Worm (Caenorhabditis elegans) whole organism, L3 larva: ENCODE data around the gene pqn-62.

Experiments used
- R02D3.7 ChIP-seq: fragments of 150-350 bp; optimal IDR thresholded peaks from 2 replicates; lab custom pipeline; 2014; ENCODE audit warnings: missing biosample characterization, missing genetic modification characterization
- ZK546.5 ChIP-seq: sonication (generic microtip); optimal IDR thresholded peaks from 2 replicates; lab custom pipeline; 2017; ENCODE audit warnings: missing biosample characterization, missing genetic modification characterization
- ceh-28 ChIP-seq: fragments of 150-350 bp; optimal IDR thresholded peaks from 2 replicates; lab custom pipeline; 2014; ENCODE audit warnings: missing biosample characterization, missing genetic modification reagents, missing genetic modification characterization
- ceh-82 ChIP-seq: fragments of 150-350 bp; optimal IDR thresholded peaks from 2 replicates; lab custom pipeline; 2014; ENCODE audit warnings: missing biosample characterization, missing genetic modification characterization
- ceh-9 ChIP-seq: sonication (generic microtip); optimal IDR thresholded peaks from 2 replicates; lab custom pipeline; 2018; ENCODE audit warnings: missing biosample characterization, missing genetic modification characterization
- daf-12 ChIP-seq: fragments of 150-350 bp; optimal IDR thresholded peaks from 2 replicates; lab custom pipeline; 2014; ENCODE audit warnings: missing biosample characterization, missing genetic modification reagents, missing genetic modification characterization
- egl-5 ChIP-seq: fragments of 150-350 bp; optimal IDR thresholded peaks from 2 replicates; lab custom pipeline; 2017; ENCODE audit warnings: missing biosample characterization, missing genetic modification reagents, missing genetic modification characterization, inconsistent platforms
- elt-1 ChIP-seq: fragments of 150-350 bp; optimal IDR thresholded peaks from 2 replicates; lab custom pipeline; 2014; ENCODE audit warnings: missing biosample characterization, missing genetic modification characterization
- elt-2 ChIP-seq: sonication (generic microtip); optimal IDR thresholded peaks from 2 replicates; lab custom pipeline; 2016; ENCODE audit warnings: missing genetic modification reagents, mild to moderate bottlenecking, missing genetic modification characterization, missing compliant biosample characterization
- elt-3 ChIP-seq, 3 experiments: fragments of 150-350 bp in 1 of 3; sonication (generic microtip) in 2 of 3; optimal IDR thresholded peaks; 2 replicates in 2 of 3; 4 replicates in 1 of 3; lab custom pipeline; 2014 to 2017; ENCODE audit warnings: missing biosample characterization in 3 of 3, missing genetic modification characterization in 3 of 3
- fkh-10 ChIP-seq: sonication (generic microtip); optimal IDR thresholded peaks from 2 replicates; lab custom pipeline; 2017; ENCODE audit warnings: missing biosample characterization, missing genetic modification reagents, missing genetic modification characterization
- fos-1 ChIP-seq: fragments of 150-350 bp; optimal IDR thresholded peaks from 2 replicates; lab custom pipeline; 2014; ENCODE audit warnings: missing biosample characterization, missing genetic modification characterization
- hmg-11 ChIP-seq: sonication (generic microtip); optimal IDR thresholded peaks from 2 replicates; lab custom pipeline; 2016; ENCODE audit warnings: missing genetic modification characterization, missing compliant biosample characterization
- jun-1 ChIP-seq: fragments of 150-350 bp; optimal IDR thresholded peaks from 2 replicates; lab custom pipeline; 2014; ENCODE audit warnings: missing biosample characterization, missing genetic modification reagents, missing genetic modification characterization
- lin-15B ChIP-seq: fragments of 150-350 bp; optimal IDR thresholded peaks from 2 replicates; lab custom pipeline; 2014; ENCODE audit warnings: missing biosample characterization, missing genetic modification characterization
- lin-39 ChIP-seq: fragments of 150-350 bp; optimal IDR thresholded peaks from 2 replicates; lab custom pipeline; 2018; ENCODE audit warnings: missing biosample characterization, missing genetic modification reagents, missing genetic modification characterization
- lsy-12 ChIP-seq: sonication (generic microtip); optimal IDR thresholded peaks from 2 replicates; lab custom pipeline; 2016; ENCODE audit warnings: mild to moderate bottlenecking, missing genetic modification characterization, missing compliant biosample characterization
- mdl-1 ChIP-seq: fragments of 150-350 bp; optimal IDR thresholded peaks from 2 replicates; lab custom pipeline; 2014; ENCODE audit warnings: missing biosample characterization, missing genetic modification characterization
- mml-1 ChIP-seq: fragments of 150-350 bp; sonication (generic microtip); optimal IDR thresholded peaks from 3 replicates; lab custom pipeline; 2014; ENCODE audit warnings: missing biosample characterization, missing genetic modification characterization
- nfya-1 ChIP-seq: sonication (generic microtip); optimal IDR thresholded peaks from 2 replicates; lab custom pipeline; 2017; ENCODE audit warnings: missing genetic modification characterization, mild to moderate bottlenecking, missing compliant biosample characterization, antibody characterized with exemption, moderate library complexity; ENCODE audit not compliant: insufficient read depth
- nhr-11 ChIP-seq: fragments of 150-350 bp; optimal IDR thresholded peaks from 2 replicates; lab custom pipeline; 2014; ENCODE audit warnings: missing biosample characterization, missing genetic modification characterization
- nhr-23 ChIP-seq: fragments of 150-350 bp; optimal IDR thresholded peaks from 2 replicates; lab custom pipeline; 2014; ENCODE audit warnings: missing biosample characterization, missing genetic modification reagents, missing genetic modification characterization
- nhr-237 ChIP-seq: fragments of 150-350 bp; optimal IDR thresholded peaks from 2 replicates; lab custom pipeline; 2014; ENCODE audit warnings: missing biosample characterization, missing genetic modification characterization
- nhr-25 ChIP-seq: sonication (generic microtip); optimal IDR thresholded peaks from 2 replicates; lab custom pipeline; 2017; ENCODE audit warnings: missing biosample characterization, missing genetic modification characterization
- nhr-28 ChIP-seq: fragments of 150-350 bp; optimal IDR thresholded peaks from 2 replicates; lab custom pipeline; 2014; ENCODE audit warnings: missing biosample characterization, missing genetic modification characterization
- nhr-43 ChIP-seq: sonication (generic microtip); optimal IDR thresholded peaks from 2 replicates; lab custom pipeline; 2016; ENCODE audit warnings: mild to moderate bottlenecking, missing genetic modification characterization, missing compliant biosample characterization; ENCODE audit not compliant: poor library complexity, severe bottlenecking
- nhr-67 ChIP-seq: fragments of 150-350 bp; optimal IDR thresholded peaks from 2 replicates; lab custom pipeline; 2014; ENCODE audit warnings: missing biosample characterization, missing genetic modification characterization
- nhr-76 ChIP-seq: fragments of 150-350 bp; sonication (generic microtip); optimal IDR thresholded peaks from 5 replicates; lab custom pipeline; 2014; ENCODE audit warnings: missing biosample characterization, missing genetic modification characterization
- pqm-1 ChIP-seq: fragments of 150-350 bp; optimal IDR thresholded peaks from 2 replicates; lab custom pipeline; 2017; ENCODE audit warnings: missing biosample characterization, missing genetic modification characterization, inconsistent platforms
- tbx-2 ChIP-seq: sonication (generic microtip); optimal IDR thresholded peaks from 2 replicates; lab custom pipeline; 2016; ENCODE audit warnings: mild to moderate bottlenecking, missing genetic modification characterization, missing compliant biosample characterization
- unc-39 ChIP-seq: sonication (generic microtip); optimal IDR thresholded peaks from 4 replicates; lab custom pipeline; 2017; ENCODE audit warnings: missing biosample characterization, missing genetic modification characterization
- unc-62 ChIP-seq: fragments of 150-350 bp; sonication (generic microtip); optimal IDR thresholded peaks from 4 replicates; lab custom pipeline; 2014; ENCODE audit warnings: missing biosample characterization, missing genetic modification reagents, missing genetic modification characterization
- zag-1 ChIP-seq: fragments of 150-350 bp; optimal IDR thresholded peaks from 2 replicates; lab custom pipeline; 2014; ENCODE audit warnings: missing biosample characterization, missing genetic modification characterization
- ztf-4 ChIP-seq: fragments of 150-350 bp; optimal IDR thresholded peaks from 2 replicates; lab custom pipeline; 2014; ENCODE audit warnings: missing biosample characterization, missing genetic modification characterization

pqn-62 gene

DNA sequence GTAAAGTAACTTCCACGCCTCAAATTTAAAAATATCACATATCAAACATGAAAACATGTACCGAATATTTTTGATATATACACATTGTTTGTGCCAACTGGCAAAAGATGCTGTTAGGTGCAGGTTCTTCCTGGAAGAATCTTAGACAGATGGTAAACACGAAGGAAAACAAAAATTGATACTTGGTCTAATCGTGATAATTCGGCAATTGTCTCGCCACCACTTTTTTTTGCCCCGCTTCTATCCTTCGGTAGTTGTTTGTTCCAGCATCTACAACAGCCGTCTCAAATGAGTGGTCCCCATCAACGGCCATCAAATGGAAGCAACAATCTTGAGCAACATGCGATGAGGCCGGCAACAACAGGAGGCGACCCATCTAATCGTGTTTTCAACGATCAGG lies 1.5 kb downstream of the pqn-62 start:
- no peak for TF ChIP-seq nhr-76 (tag; lab: Kevin White, UChicago)
- no peak for TF ChIP-seq daf-12 (tag; lab: Kevin White, UChicago)
- no peak for TF ChIP-seq nhr-237 (tag; lab: Kevin White, UChicago)
- TF ChIP-seq ceh-28 (tag; lab: Kevin White, UChicago) = no peak
- no peak for TF ChIP-seq nhr-23 (tag; lab: Kevin White, UChicago)
- TF ChIP-seq, all 47 proteins: peak for 0

DNA sequence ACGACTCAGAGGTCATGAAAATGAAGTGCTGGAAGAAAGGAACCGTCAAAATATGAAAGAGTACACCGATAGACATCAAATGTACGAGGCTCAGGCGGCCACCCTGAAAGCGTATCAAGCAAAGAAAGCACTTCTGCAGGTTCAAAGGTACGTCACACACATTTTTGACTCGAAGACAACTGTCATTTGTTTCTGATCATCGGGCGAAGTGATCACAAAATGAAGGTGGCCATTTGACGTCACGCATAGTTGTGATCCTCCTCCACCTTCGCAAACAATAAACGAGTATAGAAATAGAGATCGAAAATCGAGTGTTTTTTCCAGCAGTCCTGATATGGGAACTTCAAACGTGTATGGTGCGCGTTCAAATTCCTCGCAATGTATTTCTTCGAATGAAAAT lies 3.3 kb downstream of the pqn-62 start:
- no peak for TF ChIP-seq fkh-10
- no peak for TF ChIP-seq unc-39 (tag; lab: Kevin White, UChicago)
- no peak for TF ChIP-seq hmg-11 (tag; lab: Kevin White, UChicago)
- TF ChIP-seq ztf-4 (tag; lab: Kevin White, UChicago) = no peak
- no peak for TF ChIP-seq tbx-2 (tag; lab: Kevin White, UChicago)
- TF ChIP-seq lin-15B (tag; lab: Kevin White, UChicago) = no peak
- TF ChIP-seq elt-3 (tag; optimal IDR thresholded peaks at IDR 0.05; lab: Kevin White, UChicago) = no peak
- no peak for TF ChIP-seq nhr-25 (tag; lab: Kevin White, UChicago)
- no peak for TF ChIP-seq nfya-1
- no peak for TF ChIP-seq pqm-1 (tag; lab: Kevin White, UChicago)
- TF ChIP-seq ceh-82 (tag; lab: Kevin White, UChicago) = no peak
- no peak for TF ChIP-seq nhr-28 (tag; lab: Kevin White, UChicago)
- no peak for TF ChIP-seq nhr-43 (tag; lab: Kevin White, UChicago)
- no peak for TF ChIP-seq mdl-1 (tag; lab: Kevin White, UChicago)
- TF ChIP-seq ceh-9 (tag; lab: Kevin White, UChicago) = no peak
- TF ChIP-seq fos-1 = no peak
- TF ChIP-seq nhr-67 (tag; lab: Kevin White, UChicago) = no peak
- no peak for TF ChIP-seq R02D3.7 (tag; lab: Kevin White, UChicago)
- TF ChIP-seq ZK546.5 (tag; lab: Kevin White, UChicago) = no peak
- no peak for TF ChIP-seq mml-1

DNA sequence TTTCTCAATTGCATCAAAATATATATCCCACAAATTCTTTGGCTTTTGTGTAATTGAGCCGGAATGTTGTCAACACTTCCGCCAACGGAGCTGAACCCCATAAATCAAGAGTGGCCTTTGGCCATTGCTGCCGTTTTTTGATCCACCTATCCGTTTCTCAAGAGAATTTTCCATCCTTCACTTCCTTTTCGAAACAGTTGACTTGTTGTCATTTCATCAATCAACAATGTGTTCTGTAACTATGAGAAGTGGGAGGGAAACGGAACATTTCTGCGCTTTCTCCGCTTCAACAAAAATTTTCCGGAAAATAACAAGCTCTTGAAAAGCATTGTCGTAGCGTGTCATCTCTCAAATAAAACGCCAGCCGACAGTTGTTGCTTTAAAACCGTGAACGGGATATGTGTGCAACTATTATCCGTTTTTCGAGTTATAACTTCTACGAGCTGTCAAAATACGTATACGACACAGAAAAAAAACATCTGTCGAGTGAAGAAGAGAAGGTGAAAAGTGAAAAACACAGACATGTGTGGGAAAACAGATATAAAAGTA lies 4.0 kb downstream of the pqn-62 start:
- peak; percentile 72 for TF ChIP-seq nhr-11 (tag; lab: Kevin White, UChicago)
- TF ChIP-seq egl-5 (tag; lab: Kevin White, UChicago) = peak; percentile 27
- TF ChIP-seq tbx-2 (tag; lab: Kevin White, UChicago) = no peak
- peak; percentile 58 for TF ChIP-seq unc-62

DNA sequence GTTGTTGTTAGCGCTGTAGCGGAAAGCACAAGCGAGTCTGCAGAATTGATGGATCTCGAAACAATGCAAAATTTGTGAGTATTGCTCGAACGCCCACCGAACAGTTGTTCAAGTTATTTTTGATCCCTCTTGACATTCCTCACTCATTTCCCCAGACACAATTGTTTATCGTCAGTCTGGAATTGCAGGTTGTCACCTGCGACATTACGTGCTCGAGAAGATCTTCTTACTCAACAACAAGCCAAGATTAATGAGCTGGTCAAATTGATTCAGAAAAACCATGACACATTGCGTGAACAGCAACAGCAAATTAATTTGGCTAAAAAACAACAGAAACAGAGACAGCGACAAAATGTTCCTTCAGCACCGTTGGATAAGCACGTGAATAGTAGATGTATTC lies 6.0 kb downstream of the pqn-62 start:
- TF ChIP-seq ZK546.5 (tag; lab: Kevin White, UChicago) (no peak), ceh-9 (tag; lab: Kevin White, UChicago) (no peak), jun-1 (tag; lab: Kevin White, UChicago) (no peak), unc-62 (no peak), egl-5 (tag; lab: Kevin White, UChicago) (peak; percentile 83), mdl-1 (tag; lab: Kevin White, UChicago) (no peak), daf-12 (tag; lab: Kevin White, UChicago) (no peak), nhr-28 (tag; lab: Kevin White, UChicago) (no peak), mml-1 (no peak), lin-39 (peak; percentile 53)

DNA sequence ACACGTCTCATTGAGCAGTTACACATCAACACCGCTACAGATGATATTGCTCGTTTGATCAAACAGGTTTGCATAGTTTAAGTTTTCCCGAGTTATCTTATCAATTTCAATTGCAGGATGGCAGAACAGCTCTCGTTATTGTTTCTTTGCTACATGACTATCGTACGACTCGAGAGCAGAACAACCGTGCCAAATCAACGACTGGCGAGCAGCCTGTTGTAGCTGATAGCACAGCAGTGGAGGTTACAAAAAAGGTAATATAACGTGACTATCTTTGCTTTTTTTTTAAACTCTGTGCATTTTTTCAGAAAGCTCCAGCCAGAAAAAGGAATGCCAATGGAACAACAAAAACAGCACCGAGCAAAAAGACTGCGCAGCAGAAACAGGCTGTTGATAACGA lies 6.5 kb downstream of the pqn-62 start:
- no peak for TF ChIP-seq ZK546.5 (tag; lab: Kevin White, UChicago)
- TF ChIP-seq elt-3 (tag; optimal IDR thresholded peaks at IDR 0.05; lab: Kevin White, UChicago) = no peak
- no peak for TF ChIP-seq elt-1 (tag; lab: Kevin White, UChicago)
- no peak for TF ChIP-seq zag-1
- TF ChIP-seq lsy-12 (tag; lab: Kevin White, UChicago) = no peak
- no peak for TF ChIP-seq ceh-28 (tag; lab: Kevin White, UChicago)
- no peak for TF ChIP-seq nhr-43 (tag; lab: Kevin White, UChicago)
- no peak for TF ChIP-seq unc-39 (tag; lab: Kevin White, UChicago)
- TF ChIP-seq pqm-1 (tag; lab: Kevin White, UChicago) = peak; percentile 18
- no peak for TF ChIP-seq fos-1
- no peak for TF ChIP-seq nhr-25 (tag; lab: Kevin White, UChicago)
- TF ChIP-seq elt-2 = peak; percentile 52
- no peak for TF ChIP-seq egl-5 (tag; lab: Kevin White, UChicago)
